Fruit fly (Drosophila melanogaster) whole organism, embryonic: ENCODE results near the gene CG7149.

Experiments
- Adf1 ChIP-seq: fragments of 200-800 bp; sonication (Bioruptor generic); IDR thresholded peaks from 2 replicates; pipeline ENCODE4 v1.3.6; 2022; ENCODE audit warnings: missing biosample characterization, missing genetic modification characterization
- Aef1 ChIP-seq: fragments of 200-800 bp; sonication (Bioruptor generic); IDR thresholded peaks from 3 replicates; pipeline ENCODE4 v1.3.6; 2022; ENCODE audit warnings: missing biosample characterization, missing genetic modification characterization
- CG10274 ChIP-seq: fragments of 200-800 bp; sonication (Bioruptor generic); optimal IDR thresholded peaks from 3 replicates; lab custom pipeline; 2017; ENCODE audit warnings: missing biosample characterization, mild to moderate bottlenecking, missing genetic modification characterization
- CG12219 ChIP-seq: fragments of 200-800 bp; sonication (Bioruptor generic); optimal IDR thresholded peaks from 3 replicates; lab custom pipeline; 2018; ENCODE audit warnings: missing biosample characterization, mild to moderate bottlenecking, missing genetic modification characterization
- CG13424 ChIP-seq: fragments of 200-800 bp; sonication (Bioruptor generic); optimal IDR thresholded peaks from 2 replicates; lab custom pipeline; 2019; ENCODE audit warnings: missing biosample characterization, mild to moderate bottlenecking, missing genetic modification characterization, moderate library complexity
- CG13624 ChIP-seq: fragments of 200-800 bp; sonication (Bioruptor generic); optimal IDR thresholded peaks from 2 replicates; lab custom pipeline; 2016; ENCODE audit warnings: missing biosample characterization, missing genetic modification characterization
- CG1529 ChIP-seq: fragments of 200-800 bp; sonication (Bioruptor generic); optimal IDR thresholded peaks from 3 replicates; lab custom pipeline; 2018; ENCODE audit warnings: missing biosample characterization, missing genetic modification characterization
- CG15479 ChIP-seq: fragments of 200-800 bp; sonication (Bioruptor generic); optimal IDR thresholded peaks from 3 replicates; lab custom pipeline; 2019; ENCODE audit warnings: missing biosample characterization, mild to moderate bottlenecking, missing genetic modification characterization, moderate library complexity
- CG1603 ChIP-seq: fragments of 200-800 bp; sonication (Bioruptor generic); optimal IDR thresholded peaks from 2 replicates; lab custom pipeline; 2019; ENCODE audit warnings: missing biosample characterization, mild to moderate bottlenecking, missing genetic modification characterization, moderate library complexity
- CG16779 ChIP-seq: fragments of 200-800 bp; sonication (Bioruptor generic); IDR thresholded peaks from 2 replicates; pipeline ENCODE4 v1.3.6; 2022; ENCODE audit warnings: missing biosample characterization, missing genetic modification characterization
- CG16813 ChIP-seq: fragments of 200-800 bp; sonication (Bioruptor generic); IDR thresholded peaks from 3 replicates; pipeline ENCODE4 v1.3.6; 2022; ENCODE audit warnings: missing biosample characterization, missing genetic modification characterization; ENCODE audit not compliant: partially characterized antibody
- CG18764 ChIP-seq: fragments of 200-800 bp; sonication (Bioruptor generic); optimal IDR thresholded peaks from 3 replicates; lab custom pipeline; 2016; ENCODE audit warnings: missing biosample characterization, missing genetic modification characterization
- CG3065 ChIP-seq: fragments of 200-800 bp; sonication (Bioruptor generic); optimal IDR thresholded peaks from 2 replicates; lab custom pipeline; 2016; ENCODE audit warnings: missing biosample characterization, missing genetic modification characterization
- CG3281 ChIP-seq: fragments of 200-800 bp; sonication (Bioruptor generic); optimal IDR thresholded peaks from 3 replicates; lab custom pipeline; 2017; ENCODE audit warnings: missing biosample characterization, mild to moderate bottlenecking, missing genetic modification characterization
- CG42726 ChIP-seq: fragments of 200-800 bp; sonication (Bioruptor generic); IDR thresholded peaks from 2 replicates; pipeline ENCODE4 v1.3.6; 2022; ENCODE audit warnings: missing biosample characterization, missing genetic modification characterization; ENCODE audit not compliant: partially characterized antibody
- CG4617 ChIP-seq: fragments of 200-800 bp; sonication (Bioruptor generic); optimal IDR thresholded peaks from 3 replicates; lab custom pipeline; 2016; ENCODE audit warnings: missing biosample characterization, missing genetic modification characterization, borderline replicate concordance
- CG6765 ChIP-seq: fragments of 200-800 bp; sonication (Bioruptor generic); optimal IDR thresholded peaks from 3 replicates; lab custom pipeline; 2017; ENCODE audit warnings: missing biosample characterization, mild to moderate bottlenecking, missing genetic modification characterization
- CG7556 ChIP-seq: fragments of 200-800 bp; sonication (Bioruptor generic); optimal IDR thresholded peaks from 2 replicates; lab custom pipeline; 2017; ENCODE audit warnings: missing biosample characterization, mild to moderate bottlenecking, missing genetic modification characterization
- CG7839 ChIP-seq: fragments of 200-800 bp; sonication (Bioruptor generic); optimal IDR thresholded peaks from 3 replicates; lab custom pipeline; 2018; ENCODE audit warnings: missing biosample characterization, mild to moderate bottlenecking, missing genetic modification characterization, moderate library complexity
- CG7987 ChIP-seq: fragments of 200-800 bp; sonication (Bioruptor generic); optimal IDR thresholded peaks from 2 replicates; lab custom pipeline; 2018; ENCODE audit warnings: missing biosample characterization, mild to moderate bottlenecking, missing genetic modification characterization, moderate library complexity
- Dip2 ChIP-seq: fragments of 200-800 bp; sonication (Bioruptor generic); IDR thresholded peaks from 2 replicates; pipeline ENCODE4 v1.3.6; 2022; ENCODE audit warnings: missing biosample characterization, missing genetic modification characterization
- E2f2 ChIP-seq: fragments of 200-800 bp; sonication (Bioruptor generic); IDR thresholded peaks from 2 replicates; pipeline ENCODE4 v1.3.6; 2022; ENCODE audit warnings: missing biosample characterization, missing genetic modification characterization
- H2.0 ChIP-seq: fragments of 200-800 bp; sonication (Bioruptor generic); IDR thresholded peaks from 2 replicates; pipeline ENCODE4 v1.3.6; 2022; ENCODE audit warnings: missing biosample characterization, missing genetic modification characterization
- HLH4C ChIP-seq: fragments of 200-800 bp; sonication (Bioruptor generic); IDR thresholded peaks from 3 replicates; pipeline ENCODE4 v1.3.6; 2022; ENCODE audit warnings: missing biosample characterization, missing genetic modification characterization; ENCODE audit not compliant: partially characterized antibody
- MTF-1 ChIP-seq: fragments of 200-800 bp; sonication (Bioruptor generic); optimal IDR thresholded peaks from 2 replicates; lab custom pipeline; 2018; ENCODE audit warnings: missing biosample characterization, mild to moderate bottlenecking, missing genetic modification characterization, borderline replicate concordance
- Mes4 ChIP-seq: fragments of 200-800 bp; sonication (Bioruptor generic); optimal IDR thresholded peaks from 2 replicates; lab custom pipeline; 2016; ENCODE audit warnings: missing biosample characterization, missing genetic modification characterization
- NC2β ChIP-seq: fragments of 200-800 bp; sonication (Bioruptor generic); optimal IDR thresholded peaks from 2 replicates; lab custom pipeline; 2016; ENCODE audit warnings: missing biosample characterization, missing genetic modification characterization
- Oaz ChIP-seq: fragments of 200-800 bp; sonication (Bioruptor generic); IDR thresholded peaks from 2 replicates; pipeline ENCODE4 v1.3.6; 2022; ENCODE audit warnings: missing biosample characterization, missing genetic modification characterization
- Opbp ChIP-seq: fragments of 200-800 bp; sonication (Bioruptor generic); IDR thresholded peaks from 3 replicates; pipeline ENCODE4 v1.3.6; 2022; ENCODE audit warnings: missing biosample characterization, missing genetic modification characterization; ENCODE audit not compliant: partially characterized antibody
- Rfx ChIP-seq: fragments of 200-800 bp; sonication (Bioruptor generic); IDR thresholded peaks from 2 replicates; pipeline ENCODE4 v1.3.6; 2022; ENCODE audit warnings: missing biosample characterization, missing genetic modification characterization
- Ssrp ChIP-seq: fragments of 200-800 bp; sonication (Bioruptor generic); optimal IDR thresholded peaks from 2 replicates; lab custom pipeline; 2018; ENCODE audit warnings: missing biosample characterization, mild to moderate bottlenecking, missing genetic modification characterization, moderate library complexity
- Vsx1 ChIP-seq: fragments of 200-800 bp; sonication (Bioruptor generic); optimal IDR thresholded peaks from 2 replicates; lab custom pipeline; 2017; ENCODE audit warnings: missing biosample characterization, mild to moderate bottlenecking, missing genetic modification characterization, missing genetic modification reagents
- dimm ChIP-seq: fragments of 200-800 bp; sonication (Bioruptor generic); IDR thresholded peaks from 2 replicates; pipeline ENCODE4 v1.3.6; 2022; ENCODE audit warnings: missing biosample characterization, missing genetic modification characterization
- emc ChIP-seq: fragments of 200-800 bp; sonication (Bioruptor generic); optimal IDR thresholded peaks from 2 replicates; lab custom pipeline; 2016; ENCODE audit warnings: missing biosample characterization, missing genetic modification characterization
- fd3F ChIP-seq: fragments of 200-800 bp; sonication (Bioruptor generic); optimal IDR thresholded peaks from 2 replicates; lab custom pipeline; 2018; ENCODE audit warnings: missing biosample characterization, mild to moderate bottlenecking, missing genetic modification characterization, moderate library complexity
- gcm2 ChIP-seq: fragments of 200-800 bp; sonication (Bioruptor generic); optimal IDR thresholded peaks from 2 replicates; lab custom pipeline; 2016; ENCODE audit warnings: missing biosample characterization, missing genetic modification characterization
- hth ChIP-seq: fragments of >200 bp; optimal IDR thresholded peaks from 2 replicates; lab custom pipeline; 2017; ENCODE audit warnings: inconsistent platforms
- jigr1 ChIP-seq: fragments of 200-800 bp; sonication (Bioruptor generic); IDR thresholded peaks from 3 replicates; pipeline ENCODE4 v1.3.6; 2022; ENCODE audit warnings: missing biosample characterization, missing genetic modification characterization
- jing ChIP-seq: fragments of 200-800 bp; sonication (Bioruptor generic); optimal IDR thresholded peaks from 2 replicates; lab custom pipeline; 2018; ENCODE audit warnings: missing biosample characterization, mild to moderate bottlenecking, missing genetic modification characterization
- knrl ChIP-seq: fragments of 200-800 bp; sonication (Bioruptor generic); IDR thresholded peaks from 3 replicates; pipeline ENCODE4 v1.3.6; 2022; ENCODE audit warnings: missing biosample characterization, missing genetic modification characterization; ENCODE audit not compliant: partially characterized antibody
- luna ChIP-seq: fragments of 200-800 bp; sonication (Bioruptor generic); optimal IDR thresholded peaks from 2 replicates; lab custom pipeline; 2016; ENCODE audit warnings: missing biosample characterization, missing genetic modification characterization
- odd ChIP-seq: fragments of 200-800 bp; sonication (Bioruptor generic); optimal IDR thresholded peaks from 2 replicates; lab custom pipeline; 2017; ENCODE audit warnings: missing biosample characterization, mild to moderate bottlenecking, missing genetic modification characterization
- run ChIP-seq: fragments of 200-800 bp; sonication (Bioruptor generic); optimal IDR thresholded peaks from 3 replicates; lab custom pipeline; 2018; ENCODE audit warnings: missing biosample characterization, mild to moderate bottlenecking, missing genetic modification characterization
- sim ChIP-seq: fragments of 200-800 bp; sonication (Bioruptor generic); IDR thresholded peaks from 2 replicates; pipeline ENCODE4 v1.3.6; 2022; ENCODE audit warnings: missing biosample characterization, missing genetic modification characterization
- stc ChIP-seq: fragments of 200-800 bp; sonication (Bioruptor generic); IDR thresholded peaks from 2 replicates; pipeline ENCODE4 v1.3.6; 2022; ENCODE audit warnings: missing biosample characterization, missing genetic modification characterization
- sug ChIP-seq: fragments of 200-800 bp; optimal IDR thresholded peaks from 2 replicates; lab custom pipeline; 2019; ENCODE audit warnings: missing biosample characterization, mild to moderate bottlenecking, missing genetic modification characterization, moderate library complexity
- tio ChIP-seq: fragments of 200-800 bp; sonication (Bioruptor generic); optimal IDR thresholded peaks from 2 replicates; lab custom pipeline; 2017; ENCODE audit warnings: missing biosample characterization, missing genetic modification characterization, inconsistent platforms
- wek ChIP-seq: fragments of 200-800 bp; sonication (Bioruptor generic); optimal IDR thresholded peaks from 3 replicates; lab custom pipeline; 2018; ENCODE audit warnings: missing biosample characterization, mild to moderate bottlenecking, missing genetic modification characterization, moderate library complexity

CG7149 gene

dm6 chr2L:7827045-7828004 is 37.0 kb upstream of the CG7149 start, which contains the start of the genes Rack1 and mts (continued):
- TF ChIP-seq CG4617 (peak; percentile 60), CG12219 (peak; percentile 79), CG13424 (peak; percentile 43), CG13624 (GFP tag; lab: Kevin White, UChicago) (peak; percentile 70), Vsx1 (GFP tag; lab: Kevin White, UChicago) (peak; percentile 83), CG6765 (peak; percentile 94), CG7839 (tag; lab: Kevin White, UChicago) (peak; percentile 82), Oaz (GFP tag; lab: Robert Waterston, UW) (peak; percentile 34; the same call in 1 of the 2 replicates), Opbp (peak; percentile 66), jing (GFP tag; lab: Kevin White, UChicago) (peak; percentile 40), Aef1 (GFP tag; lab: Robert Waterston, UW) (peak; percentile 64), H2.0 (GFP tag; lab: Robert Waterston, UW) (peak; percentile 83), tio (GFP tag; lab: Kevin White, UChicago) (no peak), CG1529 (GFP tag; lab: Kevin White, UChicago) (peak; percentile 60), CG16813 (GFP tag; lab: Robert Waterston, UW) (peak; percentile 67), CG3281 (peak; percentile 90), CG7556 (GFP tag; lab: Kevin White, UChicago) (peak; percentile 59), emc (GFP tag; lab: Kevin White, UChicago) (peak; percentile 64), Mes4 (peak; percentile 94), NC2β (GFP tag; lab: Kevin White, UChicago) (peak; percentile 96), CG1603 (tag; lab: Kevin White, UChicago) (peak; percentile 83), CG42726 (GFP tag; lab: Robert Waterston, UW) (peak; percentile 75), MTF-1 (GFP tag; lab: Kevin White, UChicago) (peak; percentile 97), sug (peak; percentile 74), luna (GFP tag; lab: Kevin White, UChicago) (peak; percentile 42), stc (GFP tag; lab: Robert Waterston, UW) (peak; percentile 82), hth (no peak), Adf1 (GFP tag; lab: Robert Waterston, UW) (peak; percentile 39; the same call in 1 of the 2 replicates), fd3F (GFP tag; lab: Kevin White, UChicago) (peak; percentile 76), wek (GFP tag; lab: Kevin White, UChicago) (peak; percentile 85), CG18764 (GFP tag; lab: Kevin White, UChicago) (peak; percentile 75), CG15479 (GFP tag; lab: Kevin White, UChicago) (no peak), CG10274 (GFP tag; lab: Kevin White, UChicago) (peak; percentile 76), jigr1 (GFP tag; lab: Robert Waterston, UW) (no peak), CG7987 (peak; percentile 96), gcm2 (GFP tag; lab: Kevin White, UChicago) (peak; percentile 55), run (tag; lab: Kevin White, UChicago) (peak; percentile 57), CG3065 (GFP tag; lab: Kevin White, UChicago) (peak; percentile 69), CG16779 (GFP tag; lab: Robert Waterston, UW) (peak; percentile 78), Rfx (GFP tag; lab: Robert Waterston, UW) (peak; percentile 93), knrl (GFP tag; lab: Robert Waterston, UW) (peak; percentile 51), Ssrp (tag; lab: Kevin White, UChicago) (peak; percentile 31), Dip2 (GFP tag; lab: Robert Waterston, UW) (no peak), sim (GFP tag; lab: Robert Waterston, UW) (peak; percentile 77), dimm (GFP tag; lab: Robert Waterston, UW) (no peak), HLH4C (GFP tag; lab: Robert Waterston, UW) (peak; percentile 55), odd (GFP tag; lab: Kevin White, UChicago) (peak; percentile 86), E2f2 (GFP tag; lab: Robert Waterston, UW) (peak; percentile 50; the same call in 1 of the 2 replicates)
